Worm (Caenorhabditis elegans) whole organism, mixed stage, embryonic: ENCODE results near the gene clec-119.

ENCODE experiments used
- ceh-43 ChIP-seq: fragments of 200-800 bp; sonication (Bioruptor generic); optimal IDR thresholded peaks from 2 replicates; lab custom pipeline; 2018; ENCODE audit warnings: mild to moderate bottlenecking, missing genetic modification characterization, moderate library complexity, missing compliant biosample characterization
- nhr-12 ChIP-seq: fragments of 150-350 bp; optimal IDR thresholded peaks from 2 replicates; lab custom pipeline; 2014; ENCODE audit warnings: missing biosample characterization, missing genetic modification characterization
- pha-4 ChIP-seq: fragments of 150-350 bp; optimal IDR thresholded peaks from 2 replicates; lab custom pipeline; 2018; ENCODE audit warnings: missing biosample characterization, missing genetic modification reagents, missing genetic modification characterization
- snpc-4 ChIP-seq: fragments of 150-350 bp; optimal IDR thresholded peaks from 2 replicates; lab custom pipeline; 2014; ENCODE audit warnings: missing biosample characterization, missing genetic modification characterization

ce11 chrII:1236479-1236878 lies 19.3 kb upstream of the clec-119 start:
- TF ChIP-seq ceh-43 (GFP tag; lab: Kevin White, UChicago) (no peak), pha-4 (tag; lab: Kevin White, UChicago) (peak; percentile 9), nhr-12 (tag; lab: Kevin White, UChicago) (no peak), snpc-4 (tag; lab: Kevin White, UChicago) (no peak)
